Worm (Caenorhabditis elegans) whole organism, early embryonic: ENCODE results near the gene unc-44.

ENCODE experiments used
- ama-1 ChIP-seq: fragments of 150-350 bp; optimal IDR thresholded peaks from 2 replicates; lab custom pipeline; 2014
- ceh-13 ChIP-seq: fragments of 200-800 bp; sonication (Bioruptor generic); optimal IDR thresholded peaks from 2 replicates; lab custom pipeline; 2018; ENCODE audit warnings: mild to moderate bottlenecking, missing genetic modification characterization, missing compliant biosample characterization
- ceh-36 ChIP-seq: sonication (generic microtip); optimal IDR thresholded peaks from 2 replicates; lab custom pipeline; 2016; ENCODE audit warnings: missing genetic modification characterization, inconsistent platforms, missing compliant biosample characterization
- flt-1 ChIP-seq: fragments of 200-800 bp; sonication (Bioruptor generic); IDR thresholded peaks from 2 replicates; pipeline ENCODE4 v1.3.6; 2022; ENCODE audit warnings: missing genetic modification characterization, missing compliant biosample characterization

- no peak for TF ChIP-seq ama-1 (lab: Kevin White, UChicago)
- no peak for TF ChIP-seq flt-1 (GFP tag; lab: Robert Waterston, UW)
- TF ChIP-seq ceh-36 (tag; lab: Kevin White, UChicago) = no peak
- TF ChIP-seq ceh-13 (GFP tag; lab: Kevin White, UChicago) = no peak
Measured at ce11 chrIV:5979818-5980217, 4.5 kb downstream of the unc-44 start.
